Worm (Caenorhabditis elegans) whole organism, mixed stage, embryonic: ENCODE results near the gene magu-2.
"Not testable (repeated sequence)": the region's sequence is repeated elsewhere in the genome, so short reads cannot be mapped to it uniquely, and the experiment has no call there.

Experiments
- M03D4.4 ChIP-seq: sonication (generic microtip); optimal IDR thresholded peaks from 2 replicates; lab custom pipeline; 2017; ENCODE audit warnings: mild to moderate bottlenecking, missing genetic modification characterization, missing compliant biosample characterization
- bed-3 ChIP-seq: fragments of 200-800 bp; sonication (Bioruptor generic); optimal IDR thresholded peaks from 3 replicates; lab custom pipeline; 2018; ENCODE audit warnings: mild to moderate bottlenecking, missing genetic modification characterization, moderate library complexity, missing compliant biosample characterization
- blmp-1 ChIP-seq: fragments of 150-350 bp; optimal IDR thresholded peaks from 2 replicates; lab custom pipeline; 2014; ENCODE audit warnings: missing biosample characterization, missing genetic modification characterization
- ceh-43 ChIP-seq: fragments of 200-800 bp; sonication (Bioruptor generic); optimal IDR thresholded peaks from 2 replicates; lab custom pipeline; 2018; ENCODE audit warnings: mild to moderate bottlenecking, missing genetic modification characterization, moderate library complexity, missing compliant biosample characterization
- ces-1 ChIP-seq: fragments of 150-350 bp; optimal IDR thresholded peaks from 2 replicates; lab custom pipeline; 2014; ENCODE audit warnings: missing biosample characterization, missing genetic modification reagents, missing genetic modification characterization
- cnd-1 ChIP-seq: fragments of 200-800 bp; sonication (Bioruptor generic); optimal IDR thresholded peaks from 2 replicates; lab custom pipeline; 2018; ENCODE audit warnings: mild to moderate bottlenecking, missing genetic modification characterization, missing compliant biosample characterization
- drap-1 ChIP-seq: fragments of 200-800 bp; sonication (Bioruptor generic); optimal IDR thresholded peaks from 3 replicates; lab custom pipeline; 2018; ENCODE audit warnings: mild to moderate bottlenecking, missing genetic modification characterization, missing compliant biosample characterization
- elt-1 ChIP-seq: sonication (generic microtip); optimal IDR thresholded peaks from 2 replicates; lab custom pipeline; 2017; ENCODE audit warnings: missing genetic modification characterization, mild to moderate bottlenecking, missing compliant biosample characterization, antibody characterized with exemption, moderate library complexity, borderline replicate concordance; ENCODE audit not compliant: insufficient read depth
- elt-3 ChIP-seq: fragments of 150-350 bp; optimal IDR thresholded peaks from 2 replicates; lab custom pipeline; 2014; ENCODE audit warnings: missing biosample characterization, missing genetic modification characterization
- flh-1 ChIP-seq: fragments of 200-800 bp; sonication (Bioruptor generic); optimal IDR thresholded peaks from 2 replicates; lab custom pipeline; 2018; ENCODE audit warnings: mild to moderate bottlenecking, missing genetic modification characterization, moderate library complexity, missing compliant biosample characterization
- hlh-1 ChIP-seq: fragments of 150-350 bp; optimal IDR thresholded peaks from 2 replicates; lab custom pipeline; 2014; ENCODE audit warnings: missing biosample characterization, missing genetic modification reagents, missing genetic modification characterization
- lin-13 ChIP-seq: fragments of 150-350 bp; optimal IDR thresholded peaks from 2 replicates; lab custom pipeline; 2014; ENCODE audit warnings: missing biosample characterization, missing genetic modification characterization
- lin-32 ChIP-seq: fragments of 200-800 bp; sonication (Bioruptor generic); optimal IDR thresholded peaks from 2 replicates; lab custom pipeline; 2018; ENCODE audit warnings: mild to moderate bottlenecking, missing genetic modification characterization, missing compliant biosample characterization
- mab-5 ChIP-seq: fragments of 150-350 bp; optimal IDR thresholded peaks from 2 replicates; lab custom pipeline; 2014; ENCODE audit warnings: missing biosample characterization, missing genetic modification characterization
- mep-1 ChIP-seq: fragments of 150-350 bp; optimal IDR thresholded peaks from 2 replicates; lab custom pipeline; 2017; ENCODE audit warnings: missing biosample characterization, missing genetic modification reagents, missing genetic modification characterization, inconsistent platforms
- mls-2 ChIP-seq: sonication (generic microtip); optimal IDR thresholded peaks from 2 replicates; lab custom pipeline; 2016; ENCODE audit warnings: mild to moderate bottlenecking, missing genetic modification characterization, moderate library complexity, missing compliant biosample characterization
- nhr-12 ChIP-seq: fragments of 150-350 bp; optimal IDR thresholded peaks from 2 replicates; lab custom pipeline; 2014; ENCODE audit warnings: missing biosample characterization, missing genetic modification characterization
- nhr-237 ChIP-seq: fragments of 150-350 bp; optimal IDR thresholded peaks from 2 replicates; lab custom pipeline; 2014; ENCODE audit warnings: missing biosample characterization, missing genetic modification characterization
- nhr-76 ChIP-seq: sonication (generic microtip); optimal IDR thresholded peaks from 2 replicates; lab custom pipeline; 2017; ENCODE audit warnings: missing biosample characterization, missing genetic modification characterization
- pha-4 ChIP-seq: fragments of 150-350 bp; optimal IDR thresholded peaks from 2 replicates; lab custom pipeline; 2018; ENCODE audit warnings: missing biosample characterization, missing genetic modification reagents, missing genetic modification characterization
- sem-2 ChIP-seq: fragments of 200-800 bp; sonication (Bioruptor generic); optimal IDR thresholded peaks from 2 replicates; lab custom pipeline; 2018; ENCODE audit warnings: mild to moderate bottlenecking, missing genetic modification characterization, missing compliant biosample characterization
- snpc-4 ChIP-seq: fragments of 150-350 bp; optimal IDR thresholded peaks from 2 replicates; lab custom pipeline; 2014; ENCODE audit warnings: missing biosample characterization, missing genetic modification characterization
- sptf-1 ChIP-seq: sonication (generic microtip); optimal IDR thresholded peaks from 2 replicates; lab custom pipeline; 2017; ENCODE audit warnings: mild to moderate bottlenecking, missing genetic modification characterization, moderate library complexity, missing compliant biosample characterization
- tbx-8 ChIP-seq: fragments of 200-800 bp; sonication (Bioruptor generic); optimal IDR thresholded peaks from 2 replicates; lab custom pipeline; 2018; ENCODE audit warnings: mild to moderate bottlenecking, missing genetic modification characterization, moderate library complexity, missing compliant biosample characterization
- unc-120 ChIP-seq: sonication (generic microtip); optimal IDR thresholded peaks from 2 replicates; lab custom pipeline; 2017; ENCODE audit warnings: missing genetic modification characterization, missing compliant biosample characterization; ENCODE audit not compliant: poor library complexity, severe bottlenecking
- unc-62 ChIP-seq: fragments of 150-350 bp; optimal IDR thresholded peaks from 2 replicates; lab custom pipeline; 2014; ENCODE audit warnings: missing biosample characterization, missing genetic modification reagents, missing genetic modification characterization
- zip-8 ChIP-seq: fragments of 150-350 bp; optimal IDR thresholded peaks from 2 replicates; lab custom pipeline; 2014; ENCODE audit warnings: missing biosample characterization, missing genetic modification characterization
- ztf-11 ChIP-seq: fragments of 150-350 bp; optimal IDR thresholded peaks from 2 replicates; lab custom pipeline; 2014; ENCODE audit warnings: missing biosample characterization, missing genetic modification characterization

magu-2 gene

ce11 chrV:8800978-8801559 lies at the start of gene magu-2:
TSS of gene magu-2 (minus strand) at chrV:8801028.
- no peak for TF ChIP-seq ces-1 (GFP tag; lab: Kevin White, UChicago)
- no peak for TF ChIP-seq drap-1 (GFP tag; lab: Kevin White, UChicago)
- no peak for TF ChIP-seq lin-13 (tag; lab: Kevin White, UChicago)
- TF ChIP-seq elt-1 (tag; lab: Kevin White, UChicago) = no peak
- TF ChIP-seq hlh-1 (tag; lab: Kevin White, UChicago) = no peak
- TF ChIP-seq mep-1 = no peak
- TF ChIP-seq bed-3 (GFP tag; lab: Kevin White, UChicago) = no peak
- TF ChIP-seq nhr-237 (tag; lab: Kevin White, UChicago) = no peak
- no peak for TF ChIP-seq lin-32 (GFP tag; lab: Kevin White, UChicago)
- no peak for TF ChIP-seq blmp-1 (tag; lab: Kevin White, UChicago)
- no peak for TF ChIP-seq elt-3 (tag; lab: Kevin White, UChicago)
- TF ChIP-seq sem-2 = no peak
- TF ChIP-seq ceh-43 = no peak
- no peak for TF ChIP-seq unc-120 (tag; lab: Kevin White, UChicago)

ce11 chrV:8835311-8835710 lies 34.5 kb upstream of the magu-2 start, which contains the start of gene F07B7.7:
TSS of gene F07B7.7 (plus strand) at chrV:8835611.
- not testable (repeated sequence) for TF ChIP-seq flh-1 (GFP tag; lab: Kevin White, UChicago); ces-1 (GFP tag; lab: Kevin White, UChicago); mep-1

DNA sequence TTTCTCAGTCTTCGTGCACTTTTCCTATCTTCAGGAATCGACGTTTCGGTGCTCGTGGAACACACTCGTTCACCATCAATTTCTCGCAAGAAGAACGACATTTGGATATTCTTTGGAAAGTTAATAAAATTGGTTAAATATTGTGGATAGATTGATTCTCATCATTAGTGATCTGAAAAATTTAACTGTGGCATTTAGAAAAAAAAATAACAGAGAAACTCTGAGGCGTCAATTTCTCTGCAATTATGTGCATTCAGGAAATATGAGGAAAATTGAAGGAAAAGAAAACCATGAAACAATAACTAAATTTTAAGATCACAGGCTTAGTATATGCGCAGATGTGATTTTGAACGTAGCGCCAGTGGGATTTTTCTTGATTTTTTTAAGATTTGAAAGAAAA lies 19.0 kb upstream of the magu-2 start, which contains the start of gene rpm-1:
Gene rpm-1 (minus strand): TSS at position 101 of the 400 bp plus-strand sequence.
- TF ChIP-seq cnd-1, elt-1, snpc-4 (tag; lab: Kevin White, UChicago): not testable (repeated sequence)

DNA sequence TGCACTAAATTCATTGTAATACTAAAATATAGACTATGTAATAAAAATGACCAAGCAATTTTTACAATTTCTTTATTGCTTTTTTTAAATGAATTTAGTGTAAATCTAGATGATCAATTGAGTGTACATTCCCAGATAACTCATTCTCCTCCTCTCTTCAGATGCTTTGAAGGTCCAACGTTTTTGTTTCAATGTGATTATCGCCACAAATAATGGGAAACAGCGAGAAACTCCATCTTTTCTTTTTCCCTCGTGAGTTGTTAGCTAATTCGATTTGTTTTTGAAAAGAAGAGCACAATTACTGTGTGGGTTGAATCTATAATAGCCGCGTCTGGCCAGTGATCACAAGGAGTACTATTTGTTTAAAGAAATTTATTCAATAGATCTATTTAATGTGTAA lies 4.2 kb upstream of the magu-2 start:
- TF ChIP-seq ces-1 (GFP tag; lab: Kevin White, UChicago) = peak; percentile 95
- TF ChIP-seq nhr-12 = no peak
- TF ChIP-seq M03D4.4 (tag; lab: Kevin White, UChicago) = no peak
- TF ChIP-seq flh-1 (GFP tag; lab: Kevin White, UChicago) = no peak
- TF ChIP-seq lin-32 (GFP tag; lab: Kevin White, UChicago) = no peak

DNA sequence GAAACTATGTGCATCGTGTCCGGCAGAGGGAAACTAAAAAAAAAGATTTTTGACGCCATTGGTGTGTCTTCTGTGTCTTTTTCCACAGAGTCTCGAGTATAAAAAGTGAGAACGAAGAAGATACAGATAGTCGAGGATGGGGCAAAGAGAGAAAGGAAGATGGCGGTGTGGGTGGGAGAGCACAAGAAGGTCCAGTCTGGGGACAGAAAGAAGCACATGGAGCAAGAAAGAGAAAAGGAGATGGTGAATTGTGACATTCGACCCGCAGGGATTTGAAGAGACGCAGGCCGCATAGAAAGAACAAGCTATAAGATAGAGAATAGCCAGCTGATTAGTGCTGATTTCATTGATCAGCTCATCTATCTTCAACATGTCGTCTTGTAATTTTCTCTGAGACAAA lies 1.4 kb upstream of the magu-2 start:
- TF ChIP-seq unc-62 (GFP tag; lab: Kevin White, UChicago) (peak; percentile 27), nhr-76 (tag; lab: Kevin White, UChicago) (no peak), ztf-11 (tag; lab: Kevin White, UChicago) (no peak), nhr-237 (tag; lab: Kevin White, UChicago) (no peak), tbx-8 (GFP tag; lab: Kevin White, UChicago) (no peak), hlh-1 (tag; lab: Kevin White, UChicago) (peak; percentile 30), pha-4 (tag; lab: Kevin White, UChicago) (no peak), unc-120 (tag; lab: Kevin White, UChicago) (peak; percentile 67), mab-5 (tag; lab: Kevin White, UChicago) (no peak), bed-3 (GFP tag; lab: Kevin White, UChicago) (no peak), mls-2 (tag; lab: Kevin White, UChicago) (no peak), sptf-1 (tag; lab: Kevin White, UChicago) (no peak), lin-32 (GFP tag; lab: Kevin White, UChicago) (no peak), ceh-43 (no peak), zip-8 (tag; lab: Kevin White, UChicago) (no peak)
